Worm (Caenorhabditis elegans) whole organism, L4 larva: Measurements from ENCODE around the gene sulp-2.

Experiments
- aly-2 ChIP-seq: sonication (generic microtip); optimal IDR thresholded peaks from 2 replicates; lab custom pipeline; 2018; ENCODE audit warnings: missing biosample characterization, missing genetic modification characterization
- daf-8 ChIP-seq: fragments of 200-800 bp; sonication (Bioruptor generic); IDR thresholded peaks from 2 replicates; pipeline ENCODE4 v1.3.6; 2022; ENCODE audit warnings: missing genetic modification characterization, missing compliant biosample characterization
- egl-43 ChIP-seq: fragments of 200-800 bp; sonication (Bioruptor generic); IDR thresholded peaks from 2 replicates; pipeline ENCODE4 v1.3.6; 2022; ENCODE audit warnings: missing genetic modification reagents, missing genetic modification characterization, missing compliant biosample characterization
- fos-1 ChIP-seq: fragments of 150-350 bp; optimal IDR thresholded peaks from 2 replicates; lab custom pipeline; 2014; ENCODE audit warnings: missing biosample characterization, missing genetic modification characterization
- mdl-1 ChIP-seq, 2 experiments: fragments of 150-350 bp in 1 of 2; sonication (generic microtip) in 1 of 2; optimal IDR thresholded peaks; 2 replicates each; lab custom pipeline; 2014 to 2017; ENCODE audit warnings: missing biosample characterization in 2 of 2, missing genetic modification characterization in 2 of 2
- mep-1 ChIP-seq: fragments of 150-350 bp; sonication (generic microtip); optimal IDR thresholded peaks from 3 replicates; lab custom pipeline; 2014; ENCODE audit warnings: missing biosample characterization, missing genetic modification characterization
- nhr-42 ChIP-seq: fragments of 200-800 bp; sonication (Bioruptor generic); IDR thresholded peaks from 2 replicates; pipeline ENCODE4 v1.3.6; 2022; ENCODE audit warnings: missing genetic modification characterization, missing compliant biosample characterization

DNA sequence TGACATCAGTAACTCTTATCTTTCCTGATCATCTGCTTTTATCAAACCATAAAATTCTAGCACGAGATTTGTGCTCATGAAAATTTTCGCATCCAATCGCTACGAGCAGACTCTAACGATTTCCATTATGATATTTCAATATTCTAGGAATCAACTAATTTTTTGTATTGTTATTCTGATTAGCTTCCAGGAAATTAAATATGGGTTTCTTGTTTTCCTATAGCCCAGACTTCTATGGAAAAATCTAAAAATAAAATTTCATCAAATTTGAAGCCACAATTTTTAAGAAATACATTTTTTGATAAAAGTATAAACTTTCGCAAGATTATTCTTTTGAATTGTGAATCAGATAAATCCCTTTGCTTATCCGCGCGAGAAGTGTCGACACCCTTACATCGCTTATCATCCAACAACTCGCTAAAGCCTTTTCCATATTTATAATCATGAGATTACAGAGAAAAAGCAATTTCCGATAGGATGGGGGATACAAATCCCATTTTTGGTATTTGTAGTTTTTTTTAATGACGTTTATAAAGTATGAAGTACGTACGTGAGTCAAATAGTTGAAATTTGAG is 44.0 kb downstream of the sulp-2 start:
- TF ChIP-seq mdl-1 (tag; optimal IDR thresholded peaks at IDR 0.05; lab: Kevin White, UChicago) (no peak), daf-8 (GFP tag; lab: Robert Waterston, UW) (no peak), mep-1 (tag; lab: Kevin White, UChicago) (no peak), aly-2 (tag; lab: Kevin White, UChicago) (no peak), fos-1 (tag; lab: Kevin White, UChicago) (no peak), nhr-42 (no peak), egl-43 (GFP tag; lab: Robert Waterston, UW) (no peak)
